Fruit fly (Drosophila melanogaster): ENCODE results near the gene CapaR.

CapaR gene

dm6 chr3L:21509488-21510122 lies 52.4 kb downstream of the CapaR start (continued):
- no peak for TF ChIP-seq hth (optimal IDR thresholded peaks at IDR 0.05)
- TF ChIP-seq CG9727 (GFP tag; optimal IDR thresholded peaks at IDR 0.05), result peak; percentile 15
- no peak for TF ChIP-seq Sin3A (optimal IDR thresholded peaks at IDR 0.05)
- TF ChIP-seq CG17186 (GFP tag; optimal IDR thresholded peaks at IDR 0.05), result no peak
- TF ChIP-seq CG15011 (GFP tag; optimal IDR thresholded peaks at IDR 0.05), result no peak
- TF ChIP-seq CG7987 (GFP tag; optimal IDR thresholded peaks at IDR 0.05), result no peak
- TF ChIP-seq hbn (GFP tag; IDR thresholded peaks at IDR 0.05; ENCODE audit: partially characterized antibody), result no peak
- peak; percentile 16 for TF ChIP-seq CG12155 (GFP tag; optimal IDR thresholded peaks at IDR 0.05)
- peak; percentile 40 for TF ChIP-seq Antp (GFP tag; optimal IDR thresholded peaks at IDR 0.05)
- TF ChIP-seq CG10267 (tag; optimal IDR thresholded peaks at IDR 0.05), result peak; percentile 28
- peak; percentile 46 for TF ChIP-seq CG12769 (tag; optimal IDR thresholded peaks at IDR 0.05)
- no peak for TF ChIP-seq CG31224 (GFP tag; IDR thresholded peaks at IDR 0.05)
- TF ChIP-seq ranshi (GFP tag; IDR thresholded peaks at IDR 0.05), result no peak
- TF ChIP-seq schlank (tag; optimal IDR thresholded peaks at IDR 0.05), result no peak
- no peak for TF ChIP-seq CG6654 (GFP tag; optimal IDR thresholded peaks at IDR 0.05)
- no peak for TF ChIP-seq CG1529 (GFP tag; optimal IDR thresholded peaks at IDR 0.05)
- no peak for TF ChIP-seq prd (optimal IDR thresholded peaks at IDR 0.05)
- TF ChIP-seq prd (GFP tag; IDR thresholded peaks at IDR 0.05), result peak; percentile 53; the same call in 2 of the 3 replicates
- TF ChIP-seq mld (GFP tag; IDR thresholded peaks at IDR 0.05; ENCODE audit: partially characterized antibody), result no peak
- no peak for TF ChIP-seq fd3F (GFP tag; optimal IDR thresholded peaks at IDR 0.05)
- TF ChIP-seq Doc3 (GFP tag; IDR thresholded peaks at IDR 0.05; ENCODE audit: partially characterized antibody), result no peak
- no peak for TF ChIP-seq stwl (tag; optimal IDR thresholded peaks at IDR 0.05)
- no peak for TF ChIP-seq CG8290 (GFP tag; optimal IDR thresholded peaks at IDR 0.05)
- TF ChIP-seq CG8290 (tag; optimal IDR thresholded peaks at IDR 0.05), result peak in 1 of 2 experiments; percentile 49
- peak; percentile 25 for TF ChIP-seq ATbp (GFP tag; optimal IDR thresholded peaks at IDR 0.05)
- TF ChIP-seq Opbp (GFP tag; IDR thresholded peaks at IDR 0.05; ENCODE audit: partially characterized antibody), result no peak
- TF ChIP-seq Med (GFP tag), result peak; percentile 71
- TF ChIP-seq pb (GFP tag; optimal IDR thresholded peaks at IDR 0.05), result peak; percentile 17
- TF ChIP-seq CG6175 (GFP tag; IDR thresholded peaks at IDR 0.05), result no peak
- no peak for TF ChIP-seq HLH4C (GFP tag; IDR thresholded peaks at IDR 0.05; ENCODE audit: partially characterized antibody)
- TF ChIP-seq CG2712 (tag; optimal IDR thresholded peaks at IDR 0.05), result peak; percentile 51
- no peak for TF ChIP-seq D19B (GFP tag; optimal IDR thresholded peaks at IDR 0.05)
- TF ChIP-seq bab2 (GFP tag; optimal IDR thresholded peaks at IDR 0.05), result no peak
- TF ChIP-seq Sry-β (GFP tag; optimal IDR thresholded peaks at IDR 0.05), result no peak
- TF ChIP-seq CG12659 (GFP tag; optimal IDR thresholded peaks at IDR 0.05), result peak; percentile 31
- no peak for TF ChIP-seq Nf-YB (GFP tag; optimal IDR thresholded peaks at IDR 0.05)
- TF ChIP-seq gcm2 (GFP tag; optimal IDR thresholded peaks at IDR 0.05), result no peak
- TF ChIP-seq crol (GFP tag; IDR thresholded peaks at IDR 0.05), result no peak
- no peak for TF ChIP-seq CG10147 (GFP tag; optimal IDR thresholded peaks at IDR 0.05)
- peak; percentile 23 for TF ChIP-seq az2 (GFP tag; optimal IDR thresholded peaks at IDR 0.05)
- no peak for TF ChIP-seq CG14667 (GFP tag; IDR thresholded peaks at IDR 0.05)
- no peak for TF ChIP-seq Side (GFP tag; optimal IDR thresholded peaks at IDR 0.05)
- peak; percentile 47 for TF ChIP-seq CG1603 (tag; optimal IDR thresholded peaks at IDR 0.05)
- TF ChIP-seq Dad (GFP tag; optimal IDR thresholded peaks at IDR 0.05), result no peak
- no peak for TF ChIP-seq ab (GFP tag; optimal IDR thresholded peaks at IDR 0.05)
- peak; percentile 28 for TF ChIP-seq fd96Cb (tag; optimal IDR thresholded peaks at IDR 0.05)
- TF ChIP-seq HLHmδ (GFP tag; optimal IDR thresholded peaks at IDR 0.05), result no peak
- no peak for TF ChIP-seq dan (GFP tag; IDR thresholded peaks at IDR 0.05)
- no peak for TF ChIP-seq CG9817 (tag; optimal IDR thresholded peaks at IDR 0.05)
- TF ChIP-seq jing (GFP tag; optimal IDR thresholded peaks at IDR 0.05), result no peak
- no peak for TF ChIP-seq H15 (GFP tag; IDR thresholded peaks at IDR 0.05)

Measured in whole organism, embryonic.